Worm (Caenorhabditis elegans): ENCODE data around the gene K12D12.5.

ce11 chrII:11874674-11875198 is 13.9 kb downstream of the K12D12.5 start, which contains the start of the genes npp-3 and top-2:
- TF ChIP-seq zfp-3 (GFP tag; conservative IDR thresholded peaks at IDR 0.05), result peak; percentile 46; the same call in 1 of the 2 replicates
- no peak for TF ChIP-seq snpc-4 (tag; optimal IDR thresholded peaks at IDR 0.05)
- TF ChIP-seq lin-15B (tag; optimal IDR thresholded peaks at IDR 0.05), result peak; percentile 59
- TF ChIP-seq lir-3 (tag; optimal IDR thresholded peaks at IDR 0.05), result peak; percentile 57
- peak; percentile 99 for TF ChIP-seq nhr-11 (tag; optimal IDR thresholded peaks at IDR 0.05)
- TF ChIP-seq mep-1 (tag; optimal IDR thresholded peaks at IDR 0.05), result peak; percentile 97
- TF ChIP-seq lsy-2 (tag; optimal IDR thresholded peaks at IDR 0.05), result peak; percentile 98 to 99
- peak; percentile 79; the same call in 1 of the 2 replicates for TF ChIP-seq tra-1 (GFP tag; IDR thresholded peaks at IDR 0.05)
- peak in 1 of 2 experiments; percentile 77 for TF ChIP-seq mdl-1 (tag; optimal IDR thresholded peaks at IDR 0.05)
